Worm (Caenorhabditis elegans) whole organism, L1 larva: ENCODE data around the gene nhr-111.

ENCODE experiments used
- alr-1 ChIP-seq: fragments of 200-800 bp; sonication (Bioruptor generic); optimal IDR thresholded peaks from 2 replicates; lab custom pipeline; 2018; ENCODE audit warnings: borderline replicate concordance, mild to moderate bottlenecking, missing genetic modification characterization, missing compliant biosample characterization
- ama-1 ChIP-seq: fragments of 150-350 bp; optimal IDR thresholded peaks from 2 replicates; lab custom pipeline; 2014
- grh-1 ChIP-seq: fragments of 200-800 bp; sonication (Bioruptor generic); IDR thresholded peaks from 2 replicates; pipeline ENCODE4 v1.3.6; 2022; ENCODE audit warnings: missing genetic modification reagents, missing genetic modification characterization, missing compliant biosample characterization
- isw-1 ChIP-seq: fragments of 200-800 bp; sonication (Bioruptor generic); IDR thresholded peaks from 2 replicates; pipeline ENCODE4 v1.3.6; 2022; ENCODE audit warnings: missing genetic modification characterization, missing compliant biosample characterization
- lin-39 ChIP-seq: fragments of 150-350 bp; optimal IDR thresholded peaks from 2 replicates; lab custom pipeline; 2014; ENCODE audit warnings: missing biosample characterization, missing genetic modification reagents, missing genetic modification characterization
- lsy-2 ChIP-seq, 2 experiments: fragments of 150-350 bp; optimal IDR thresholded peaks; 2 replicates each; lab custom pipeline; 2014; ENCODE audit warnings: missing biosample characterization in 2 of 2, missing genetic modification characterization in 2 of 2
- nhr-237 ChIP-seq: fragments of 150-350 bp; optimal IDR thresholded peaks from 2 replicates; lab custom pipeline; 2014; ENCODE audit warnings: missing biosample characterization, missing genetic modification characterization
- nhr-90 ChIP-seq: sonication (generic microtip); optimal IDR thresholded peaks from 2 replicates; lab custom pipeline; 2016; ENCODE audit warnings: mild to moderate bottlenecking, missing genetic modification characterization, missing compliant biosample characterization; ENCODE audit not compliant: poor library complexity
- pqm-1 ChIP-seq: sonication (generic microtip); optimal IDR thresholded peaks from 3 replicates; lab custom pipeline; 2017; ENCODE audit warnings: missing biosample characterization, missing genetic modification characterization
- snpc-4 ChIP-seq: fragments of 150-350 bp; optimal IDR thresholded peaks from 2 replicates; lab custom pipeline; 2014; ENCODE audit warnings: missing biosample characterization, missing genetic modification characterization
- xbp-1 ChIP-seq: sonication (generic microtip); optimal IDR thresholded peaks from 2 replicates; lab custom pipeline; 2016; ENCODE audit warnings: missing genetic modification characterization, missing compliant biosample characterization
- ztf-11 ChIP-seq, 2 experiments: sonication (generic microtip); optimal IDR thresholded peaks; 2 replicates each; lab custom pipeline; 2016 to 2017; ENCODE audit warnings: missing genetic modification characterization in 2 of 2, missing biosample characterization in 1 of 2, missing compliant biosample characterization in 1 of 2

DNA sequence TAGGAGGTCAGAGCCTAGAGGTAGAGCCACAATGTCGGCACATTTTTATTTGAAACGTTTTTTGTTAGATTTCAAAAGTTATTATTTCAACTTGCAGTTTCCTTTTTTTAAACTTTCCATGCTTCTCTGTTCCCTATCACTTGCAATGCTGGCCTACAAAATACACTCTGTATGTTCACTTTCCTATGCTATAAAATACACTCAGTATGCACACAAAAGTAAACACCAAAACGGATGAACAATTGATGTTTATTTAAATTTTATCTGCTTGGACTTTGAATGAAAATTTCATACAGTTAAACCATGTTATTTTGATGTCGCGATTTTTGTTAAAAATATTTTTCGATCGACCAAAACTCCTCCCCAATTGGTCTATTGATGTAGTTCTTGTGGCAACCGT is 44.0 kb downstream of the nhr-111 start:
- no peak for TF ChIP-seq lin-39 (tag; lab: Kevin White, UChicago)
- no peak for TF ChIP-seq ztf-11 (tag; optimal IDR thresholded peaks at IDR 0.05; lab: Kevin White, UChicago)
- TF ChIP-seq ama-1 (lab: Kevin White, UChicago), result no peak
- no peak for TF ChIP-seq xbp-1 (tag; lab: Kevin White, UChicago)
- TF ChIP-seq lsy-2 (tag; optimal IDR thresholded peaks at IDR 0.05; lab: Kevin White, UChicago), result no peak
- no peak for TF ChIP-seq grh-1 (GFP tag; lab: Robert Waterston, UW)
- no peak for TF ChIP-seq alr-1 (tag; lab: Kevin White, UChicago)
- no peak for TF ChIP-seq nhr-90
- no peak for TF ChIP-seq pqm-1
- TF ChIP-seq snpc-4 (tag; lab: Kevin White, UChicago), result no peak
- TF ChIP-seq isw-1 (GFP tag; lab: Robert Waterston, UW), result no peak
- no peak for TF ChIP-seq nhr-237
